Worm (Caenorhabditis elegans) whole organism, L2 larva: ENCODE results near the gene F56B3.2.

Experiments used
- C34F6.9 ChIP-seq: fragments of 150-350 bp; optimal IDR thresholded peaks from 2 replicates; lab custom pipeline; 2014; ENCODE audit warnings: missing biosample characterization, missing genetic modification characterization
- F13H6.1 ChIP-seq: sonication (generic microtip); optimal IDR thresholded peaks from 2 replicates; lab custom pipeline; 2016; ENCODE audit warnings: missing genetic modification characterization, missing compliant biosample characterization
- Y55F3AM.14 ChIP-seq: fragments of 200-800 bp; sonication (Bioruptor generic); optimal IDR thresholded peaks from 2 replicates; lab custom pipeline; 2018; ENCODE audit warnings: mild to moderate bottlenecking, missing genetic modification characterization, missing compliant biosample characterization
- ZK546.5 ChIP-seq: sonication (generic microtip); optimal IDR thresholded peaks from 2 replicates; lab custom pipeline; 2017; ENCODE audit warnings: missing biosample characterization, missing genetic modification characterization
- alr-1 ChIP-seq: fragments of 150-350 bp; optimal IDR thresholded peaks from 2 replicates; lab custom pipeline; 2014; ENCODE audit warnings: missing biosample characterization, missing genetic modification characterization
- blmp-1 ChIP-seq: sonication (generic microtip); optimal IDR thresholded peaks from 2 replicates; lab custom pipeline; 2017; ENCODE audit warnings: missing genetic modification characterization, mild to moderate bottlenecking, missing compliant biosample characterization, antibody characterized with exemption, moderate library complexity; ENCODE audit not compliant: insufficient read depth
- ceh-16 ChIP-seq: fragments of 150-350 bp; optimal IDR thresholded peaks from 2 replicates; lab custom pipeline; 2014; ENCODE audit warnings: missing biosample characterization, missing genetic modification characterization
- ceh-82 ChIP-seq: fragments of 150-350 bp; optimal IDR thresholded peaks from 2 replicates; lab custom pipeline; 2014; ENCODE audit warnings: missing biosample characterization, missing genetic modification characterization
- crh-2 ChIP-seq: sonication (generic microtip); optimal IDR thresholded peaks from 2 replicates; lab custom pipeline; 2017; ENCODE audit warnings: missing biosample characterization, missing genetic modification characterization
- egl-27 ChIP-seq: sonication (generic microtip); optimal IDR thresholded peaks from 3 replicates; lab custom pipeline; 2017; ENCODE audit warnings: missing biosample characterization, missing genetic modification reagents, missing genetic modification characterization
- elt-1 ChIP-seq: fragments of 150-350 bp; optimal IDR thresholded peaks from 2 replicates; lab custom pipeline; 2014; ENCODE audit warnings: missing biosample characterization, missing genetic modification characterization
- fos-1 ChIP-seq: fragments of 150-350 bp; optimal IDR thresholded peaks from 2 replicates; lab custom pipeline; 2014; ENCODE audit warnings: missing biosample characterization, missing genetic modification characterization
- gmeb-1 ChIP-seq: fragments of 150-350 bp; optimal IDR thresholded peaks from 2 replicates; lab custom pipeline; 2014; ENCODE audit warnings: missing biosample characterization, missing genetic modification characterization
- lin-11 ChIP-seq: fragments of 150-350 bp; sonication (generic microtip); optimal IDR thresholded peaks from 2 replicates; lab custom pipeline; 2014; ENCODE audit warnings: missing biosample characterization, missing genetic modification characterization, inconsistent platforms, mixed read lengths
- lin-13 ChIP-seq: fragments of 150-350 bp; optimal IDR thresholded peaks from 2 replicates; lab custom pipeline; 2014; ENCODE audit warnings: missing biosample characterization, missing genetic modification reagents, missing genetic modification characterization
- lin-39 ChIP-seq: fragments of 150-350 bp; optimal IDR thresholded peaks from 2 replicates; lab custom pipeline; 2014; ENCODE audit warnings: missing biosample characterization, missing genetic modification reagents, missing genetic modification characterization
- lsy-2 ChIP-seq, 2 experiments: fragments of 150-350 bp in 1 of 2; sonication (generic microtip) in 1 of 2; optimal IDR thresholded peaks; 2 replicates each; lab custom pipeline; 2014 to 2017; ENCODE audit warnings: missing biosample characterization in 2 of 2, missing genetic modification characterization in 2 of 2
- mab-5 ChIP-seq: fragments of 150-350 bp; optimal IDR thresholded peaks from 2 replicates; lab custom pipeline; 2014; ENCODE audit warnings: missing biosample characterization, missing genetic modification characterization
- mdl-1 ChIP-seq, 2 experiments: fragments of 150-350 bp in 1 of 2; sonication (generic microtip) in 1 of 2; optimal IDR thresholded peaks; 2 replicates each; lab custom pipeline; 2017; ENCODE audit warnings: missing biosample characterization in 2 of 2, missing genetic modification characterization in 2 of 2
- nhr-10 ChIP-seq: sonication (generic microtip); optimal IDR thresholded peaks from 2 replicates; lab custom pipeline; 2017; ENCODE audit warnings: missing biosample characterization, missing genetic modification characterization
- nhr-11 ChIP-seq: fragments of 150-350 bp; optimal IDR thresholded peaks from 2 replicates; lab custom pipeline; 2014; ENCODE audit warnings: missing biosample characterization, missing genetic modification characterization
- nhr-12 ChIP-seq: fragments of 150-350 bp; optimal IDR thresholded peaks from 2 replicates; lab custom pipeline; 2014; ENCODE audit warnings: missing biosample characterization, missing genetic modification characterization
- nhr-129 ChIP-seq: fragments of 150-350 bp; optimal IDR thresholded peaks from 2 replicates; lab custom pipeline; 2014; ENCODE audit warnings: missing biosample characterization, missing genetic modification characterization
- nhr-21 ChIP-seq: fragments of 150-350 bp; optimal IDR thresholded peaks from 2 replicates; lab custom pipeline; 2014; ENCODE audit warnings: missing biosample characterization, missing genetic modification characterization
- nhr-23 ChIP-seq: fragments of 150-350 bp; optimal IDR thresholded peaks from 2 replicates; lab custom pipeline; 2014; ENCODE audit warnings: missing biosample characterization, missing genetic modification reagents, missing genetic modification characterization
- nhr-237 ChIP-seq: fragments of 150-350 bp; optimal IDR thresholded peaks from 2 replicates; lab custom pipeline; 2014; ENCODE audit warnings: missing biosample characterization, missing genetic modification characterization
- nhr-25 ChIP-seq: fragments of 150-350 bp; sonication (generic microtip); optimal IDR thresholded peaks from 3 replicates; lab custom pipeline; 2014; ENCODE audit warnings: missing biosample characterization, missing genetic modification characterization
- nhr-6 ChIP-seq: fragments of 150-350 bp; optimal IDR thresholded peaks from 2 replicates; lab custom pipeline; 2014; ENCODE audit warnings: missing biosample characterization, missing genetic modification characterization
- nhr-77 ChIP-seq: fragments of 150-350 bp; optimal IDR thresholded peaks from 2 replicates; lab custom pipeline; 2014; ENCODE audit warnings: missing biosample characterization, missing genetic modification characterization
- peb-1 ChIP-seq: fragments of 150-350 bp; optimal IDR thresholded peaks from 2 replicates; lab custom pipeline; 2014; ENCODE audit warnings: missing biosample characterization, missing genetic modification characterization
- sem-4 ChIP-seq: fragments of 150-350 bp; optimal IDR thresholded peaks from 2 replicates; lab custom pipeline; 2014; ENCODE audit warnings: missing biosample characterization, missing genetic modification reagents, missing genetic modification characterization
- skn-1 ChIP-seq: sonication (generic microtip); optimal IDR thresholded peaks from 2 replicates; lab custom pipeline; 2017; ENCODE audit warnings: missing biosample characterization, missing genetic modification characterization
- sma-3 ChIP-seq: sonication (generic microtip); optimal IDR thresholded peaks from 2 replicates; lab custom pipeline; 2016; ENCODE audit warnings: missing genetic modification reagents, missing genetic modification characterization, missing compliant biosample characterization
- sma-9 ChIP-seq, 2 experiments: fragments of 150-350 bp in 1 of 2; sonication (generic microtip) in 1 of 2; optimal IDR thresholded peaks; 2 replicates each; lab custom pipeline; 2014 to 2016; ENCODE audit warnings: missing genetic modification characterization in 2 of 2, mild to moderate bottlenecking in 1 of 2, missing biosample characterization in 1 of 2, missing compliant biosample characterization in 1 of 2, missing genetic modification reagents in 1 of 2, moderate library complexity in 1 of 2
- snpc-4 ChIP-seq: fragments of 150-350 bp; optimal IDR thresholded peaks from 2 replicates; lab custom pipeline; 2014; ENCODE audit warnings: missing biosample characterization, missing genetic modification characterization
- unc-39 ChIP-seq: fragments of 150-350 bp; optimal IDR thresholded peaks from 2 replicates; lab custom pipeline; 2014; ENCODE audit warnings: missing biosample characterization, missing genetic modification characterization
- unc-55 ChIP-seq: fragments of 150-350 bp; sonication (generic microtip); optimal IDR thresholded peaks from 3 replicates; lab custom pipeline; 2014; ENCODE audit warnings: missing biosample characterization, missing genetic modification reagents, missing genetic modification characterization
- unc-62 ChIP-seq: fragments of 150-350 bp; optimal IDR thresholded peaks from 2 replicates; lab custom pipeline; 2014; ENCODE audit warnings: missing biosample characterization, missing genetic modification reagents, missing genetic modification characterization
- ztf-11 ChIP-seq: sonication (generic microtip); optimal IDR thresholded peaks from 2 replicates; lab custom pipeline; 2017; ENCODE audit warnings: missing biosample characterization, missing genetic modification characterization
- ztf-4 ChIP-seq: fragments of 150-350 bp; optimal IDR thresholded peaks from 2 replicates; lab custom pipeline; 2014; ENCODE audit warnings: missing biosample characterization, missing genetic modification characterization

Gene F56B3.2

DNA sequence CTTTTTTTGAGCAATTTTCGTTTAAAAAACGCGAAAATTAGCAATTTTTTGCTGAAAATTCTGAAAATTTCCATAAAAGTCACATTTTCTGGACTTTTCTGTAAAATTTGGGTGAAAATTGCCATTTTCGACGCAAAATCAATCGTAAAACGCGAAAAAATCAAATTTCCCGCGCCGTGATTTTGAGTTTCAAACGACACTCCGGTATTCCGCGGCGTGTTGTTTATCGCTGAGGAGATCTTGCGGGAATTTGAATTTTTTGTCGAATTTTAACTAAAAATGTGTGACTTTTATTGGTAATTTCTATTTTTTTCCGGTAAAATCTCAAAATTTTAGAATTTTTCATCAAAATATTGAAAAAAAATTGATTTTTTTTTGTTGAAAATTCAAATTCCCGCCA is 32.8 kb upstream of the F56B3.2 start:
- TF ChIP-seq lin-11 (no peak), nhr-11 (no peak), ceh-82 (tag; lab: Kevin White, UChicago) (no peak)

DNA sequence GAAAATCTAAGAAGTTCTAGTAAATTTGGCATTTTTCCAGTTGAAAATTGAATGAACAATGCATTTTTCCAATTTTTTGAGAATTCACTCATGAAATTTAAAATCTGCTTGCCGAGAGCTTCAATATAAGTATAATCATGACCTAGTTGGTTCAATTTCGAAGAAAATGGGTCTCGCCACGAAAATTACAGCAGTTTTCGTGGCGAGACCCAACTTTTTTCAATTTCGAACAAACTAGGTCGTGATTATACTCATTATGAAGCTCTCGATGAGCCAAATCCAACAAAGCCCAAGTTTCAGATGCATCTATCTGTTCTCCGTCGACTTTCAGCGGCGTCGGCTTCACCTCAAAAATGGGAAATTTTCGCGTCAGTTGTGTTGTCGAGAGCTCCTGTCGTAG is 32.1 kb upstream of the F56B3.2 start, which contains the start of gene mrpl-46:
TSS of gene mrpl-46 (plus strand) at position 301 of the 400 bp plus-strand sequence.
- TF ChIP-seq nhr-10 (tag; lab: Kevin White, UChicago) (no peak), ceh-16 (no peak), lin-13 (GFP tag; lab: Kevin White, UChicago) (no peak), sma-9 (GFP tag; optimal IDR thresholded peaks at IDR 0.05; lab: Kevin White, UChicago) (no peak), sma-9 (tag; optimal IDR thresholded peaks at IDR 0.05; lab: Kevin White, UChicago) (no peak), peb-1 (tag; lab: Kevin White, UChicago) (no peak), sem-4 (tag; lab: Kevin White, UChicago) (no peak), unc-39 (tag; lab: Kevin White, UChicago) (no peak), mdl-1 (tag; optimal IDR thresholded peaks at IDR 0.05; lab: Kevin White, UChicago) (no peak), nhr-237 (tag; lab: Kevin White, UChicago) (no peak), C34F6.9 (tag; lab: Kevin White, UChicago) (no peak), elt-1 (tag; lab: Kevin White, UChicago) (no peak), mab-5 (tag; lab: Kevin White, UChicago) (no peak), nhr-23 (tag; lab: Kevin White, UChicago) (no peak)

DNA sequence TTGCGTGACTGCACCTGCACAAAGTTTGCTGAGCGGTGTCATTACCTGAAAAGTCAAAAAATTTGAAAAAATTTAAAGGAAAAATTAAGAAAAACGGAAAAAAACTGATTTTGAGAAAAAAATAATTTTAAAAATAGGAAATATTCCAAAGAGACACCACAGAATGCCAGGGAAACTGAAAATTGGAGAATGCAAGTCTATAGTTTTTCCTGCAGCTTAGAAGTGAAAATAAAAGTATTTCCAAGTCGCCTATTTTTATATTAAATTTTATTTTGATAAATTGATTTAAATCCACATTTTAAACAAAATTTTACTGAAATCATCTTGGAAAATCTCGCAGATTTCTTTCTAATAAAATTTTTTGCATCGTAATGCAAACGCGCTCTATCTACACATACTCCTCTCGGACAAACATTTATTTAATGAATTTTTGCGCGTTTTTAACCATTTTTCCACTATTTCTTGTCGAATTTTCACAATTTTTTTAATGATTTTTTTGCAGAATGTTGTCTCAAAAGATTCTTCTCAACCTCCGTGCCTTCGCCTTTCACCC is 28.2 kb upstream of the F56B3.2 start, which contains the start of the genes F56B3.11 and ech-5:
TSS of gene F56B3.11 (minus strand) at position 51 of the 553 bp plus-strand sequence.
TSS of gene ech-5 (plus strand) at position 503 of the 553 bp plus-strand sequence.
- no peak for TF ChIP-seq nhr-11
- TF ChIP-seq nhr-129, result peak; percentile 39
- peak; percentile 26 for TF ChIP-seq snpc-4 (tag; lab: Kevin White, UChicago)
- no peak for TF ChIP-seq ztf-11 (tag; lab: Kevin White, UChicago)
- peak; percentile 87 for TF ChIP-seq unc-55 (GFP tag; lab: Kevin White, UChicago)
- TF ChIP-seq lsy-2 (tag; optimal IDR thresholded peaks at IDR 0.05; lab: Kevin White, UChicago), result peak; percentile 48 to 88
- TF ChIP-seq ztf-4 (tag; lab: Kevin White, UChicago), result peak; percentile 1
- peak; percentile 66 for TF ChIP-seq nhr-25 (tag; lab: Kevin White, UChicago)
- peak; percentile 78 for TF ChIP-seq gmeb-1 (tag; lab: Kevin White, UChicago)
- no peak for TF ChIP-seq unc-62 (GFP tag; lab: Kevin White, UChicago)
- peak; percentile 80 for TF ChIP-seq lin-13 (GFP tag; lab: Kevin White, UChicago)
- TF ChIP-seq ceh-16, result peak; percentile 25
- no peak for TF ChIP-seq nhr-12
- peak; percentile 44 for TF ChIP-seq fos-1 (tag; lab: Kevin White, UChicago)
- TF ChIP-seq nhr-10 (tag; lab: Kevin White, UChicago), result peak; percentile 37
- peak; percentile 91 for TF ChIP-seq C34F6.9 (tag; lab: Kevin White, UChicago)
- peak; percentile 56 for TF ChIP-seq crh-2 (tag; lab: Kevin White, UChicago)
- peak; percentile 68 for TF ChIP-seq F13H6.1 (tag; lab: Kevin White, UChicago)
- TF ChIP-seq egl-27 (tag; lab: Kevin White, UChicago), result peak; percentile 32
- TF ChIP-seq Y55F3AM.14, result peak; percentile 50
- peak; percentile 94 for TF ChIP-seq sma-3 (GFP tag; lab: Kevin White, UChicago)
- peak; percentile 13 for TF ChIP-seq nhr-21
- peak; percentile 43 for TF ChIP-seq nhr-6 (tag; lab: Kevin White, UChicago)
- no peak for TF ChIP-seq elt-1 (tag; lab: Kevin White, UChicago)
- TF ChIP-seq ceh-82 (tag; lab: Kevin White, UChicago), result no peak
- peak; percentile 26 for TF ChIP-seq skn-1 (tag; lab: Kevin White, UChicago)

DNA sequence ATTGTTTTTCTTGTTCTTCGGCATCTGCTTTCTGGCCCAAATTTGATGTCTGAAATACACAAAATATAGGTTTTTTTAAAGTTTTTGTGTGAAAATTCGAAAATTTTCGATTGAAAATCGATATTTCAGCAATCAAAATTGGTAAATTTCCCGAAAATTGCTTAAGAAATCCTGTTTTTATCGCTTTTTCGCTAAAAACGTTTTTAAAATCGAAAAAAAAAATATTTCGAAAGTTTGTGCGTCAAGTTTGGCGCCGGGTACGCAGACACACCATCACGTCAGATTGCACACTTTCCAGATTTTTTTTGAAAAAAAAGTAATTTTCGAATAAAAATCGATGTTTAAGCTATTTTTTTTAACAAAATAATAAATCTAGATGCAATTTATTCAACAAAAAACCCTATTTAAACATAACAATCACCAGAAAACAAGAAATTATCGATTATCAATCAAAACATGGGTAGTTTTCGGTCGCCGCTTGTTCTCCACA is 27.0 kb upstream of the F56B3.2 start, which contains the start of gene skr-18:
TSS of gene skr-18 (minus strand) at position 51 of the 490 bp plus-strand sequence.
- TF ChIP-seq ZK546.5 (tag; lab: Kevin White, UChicago), result no peak
- no peak for TF ChIP-seq ztf-11 (tag; lab: Kevin White, UChicago)
- TF ChIP-seq blmp-1 (tag; lab: Kevin White, UChicago), result no peak
- no peak for TF ChIP-seq snpc-4 (tag; lab: Kevin White, UChicago)
- TF ChIP-seq ceh-16, result no peak
- TF ChIP-seq Y55F3AM.14, result no peak
- no peak for TF ChIP-seq mab-5 (tag; lab: Kevin White, UChicago)
- no peak for TF ChIP-seq ztf-4 (tag; lab: Kevin White, UChicago)
- no peak for TF ChIP-seq sem-4 (tag; lab: Kevin White, UChicago)
- TF ChIP-seq lsy-2 (tag; optimal IDR thresholded peaks at IDR 0.05; lab: Kevin White, UChicago), result no peak
- TF ChIP-seq F13H6.1 (tag; lab: Kevin White, UChicago), result no peak
- no peak for TF ChIP-seq ceh-82 (tag; lab: Kevin White, UChicago)
- TF ChIP-seq nhr-23 (tag; lab: Kevin White, UChicago), result no peak
- no peak for TF ChIP-seq nhr-12
- no peak for TF ChIP-seq sma-3 (GFP tag; lab: Kevin White, UChicago)
- no peak for TF ChIP-seq lin-39 (tag; lab: Kevin White, UChicago)
- TF ChIP-seq alr-1 (tag; lab: Kevin White, UChicago), result no peak
- no peak for TF ChIP-seq unc-62 (GFP tag; lab: Kevin White, UChicago)
- TF ChIP-seq nhr-77 (tag; lab: Kevin White, UChicago), result no peak
